Fruit fly (Drosophila melanogaster) whole organism, embryonic: ENCODE results near the gene CG3149.
A peak's percentile ranks its signal among the peaks of the same experiment; 100 is the strongest.

Source experiments
- Abd-B ChIP-seq: fragments of 200-800 bp; sonication (Bioruptor generic); optimal IDR thresholded peaks from 2 replicates; lab custom pipeline; 2018; ENCODE audit warnings: missing biosample characterization, mild to moderate bottlenecking, missing genetic modification characterization, moderate library complexity
- Awh ChIP-seq: fragments of 200-800 bp; sonication (Bioruptor generic); IDR thresholded peaks from 2 replicates; pipeline ENCODE4, ENCODE4 v1.3.6; 2022; ENCODE audit warnings: missing biosample characterization, missing genetic modification characterization
- Bteb2 ChIP-seq: fragments of 200-800 bp; sonication (Bioruptor generic); optimal IDR thresholded peaks from 2 replicates; lab custom pipeline; 2016; ENCODE audit warnings: missing biosample characterization, missing genetic modification characterization
- CG10565 ChIP-seq: fragments of 200-800 bp; sonication (Bioruptor generic); optimal IDR thresholded peaks from 3 replicates; lab custom pipeline; 2016; ENCODE audit warnings: missing biosample characterization, mild to moderate bottlenecking, missing genetic modification characterization
- CG10979 ChIP-seq: fragments of 200-800 bp; sonication (Bioruptor generic); optimal IDR thresholded peaks from 2 replicates; lab custom pipeline; 2018; ENCODE audit warnings: missing biosample characterization, mild to moderate bottlenecking, missing genetic modification characterization, moderate library complexity
- CG11696 ChIP-seq: fragments of 200-800 bp; sonication (Bioruptor generic); IDR thresholded peaks from 2 replicates; pipeline ENCODE4 v1.3.6; 2022; ENCODE audit warnings: missing biosample characterization, missing genetic modification characterization
- CG12744 ChIP-seq: fragments of 200-800 bp; sonication (Bioruptor generic); optimal IDR thresholded peaks from 2 replicates; lab custom pipeline; 2016; ENCODE audit warnings: missing biosample characterization, missing genetic modification characterization
- CG13123 ChIP-seq: fragments of 200-800 bp; sonication (Bioruptor generic); optimal IDR thresholded peaks from 2 replicates; lab custom pipeline; 2016; ENCODE audit warnings: missing biosample characterization, missing genetic modification characterization
- CG14014 ChIP-seq: fragments of 200-800 bp; sonication (Bioruptor generic); IDR thresholded peaks from 2 replicates; pipeline ENCODE4 v1.3.6; 2022; ENCODE audit warnings: missing biosample characterization, missing genetic modification characterization
- CG31441 ChIP-seq: fragments of 200-800 bp; sonication (Bioruptor generic); IDR thresholded peaks from 2 replicates; pipeline ENCODE4 v1.3.6; 2022; ENCODE audit warnings: missing biosample characterization, missing genetic modification characterization
- CG3995 ChIP-seq: fragments of 200-800 bp; sonication (Bioruptor generic); optimal IDR thresholded peaks from 3 replicates; lab custom pipeline; 2016; ENCODE audit warnings: missing biosample characterization, missing genetic modification characterization
- CG42726 ChIP-seq: fragments of 200-800 bp; sonication (Bioruptor generic); IDR thresholded peaks from 2 replicates; pipeline ENCODE4 v1.3.6; 2022; ENCODE audit warnings: missing biosample characterization, missing genetic modification characterization; ENCODE audit not compliant: partially characterized antibody
- CG43689 ChIP-seq: fragments of 200-800 bp; sonication (Bioruptor generic); IDR thresholded peaks from 2 replicates; pipeline ENCODE4 v1.3.6; 2022; ENCODE audit warnings: missing biosample characterization, missing genetic modification characterization
- CG6272 ChIP-seq: fragments of 200-800 bp; sonication (Bioruptor generic); IDR thresholded peaks from 2 replicates; pipeline ENCODE4 v1.3.6; 2022; ENCODE audit warnings: missing biosample characterization, missing genetic modification characterization
- CG7372 ChIP-seq: fragments of 200-800 bp; sonication (Bioruptor generic); IDR thresholded peaks from 2 replicates; pipeline ENCODE4 v1.3.6; 2022; ENCODE audit warnings: missing biosample characterization, missing genetic modification characterization
- CG7963 ChIP-seq: fragments of 200-800 bp; sonication (Bioruptor generic); IDR thresholded peaks from 3 replicates; pipeline ENCODE4 v1.3.6; 2022; ENCODE audit warnings: missing biosample characterization, missing genetic modification characterization; ENCODE audit not compliant: partially characterized antibody
- CG8290 ChIP-seq, 3 experiments: fragments of 200-800 bp; sonication (Bioruptor generic); optimal IDR thresholded peaks; 2 replicates each; lab custom pipeline; 2016 to 2019; ENCODE audit warnings: missing biosample characterization in 3 of 3, missing genetic modification characterization in 3 of 3, mild to moderate bottlenecking in 2 of 3, moderate library complexity in 1 of 3
- CG8924 ChIP-seq: fragments of 200-800 bp; optimal IDR thresholded peaks from 3 replicates; lab custom pipeline; 2019; ENCODE audit warnings: missing biosample characterization, mild to moderate bottlenecking, missing genetic modification characterization, moderate library complexity
- Fer2 ChIP-seq: fragments of 200-800 bp; sonication (Bioruptor generic); optimal IDR thresholded peaks from 2 replicates; lab custom pipeline; 2018; ENCODE audit warnings: missing biosample characterization, mild to moderate bottlenecking, missing genetic modification characterization, moderate library complexity
- HLH4C ChIP-seq: fragments of 200-800 bp; sonication (Bioruptor generic); IDR thresholded peaks from 3 replicates; pipeline ENCODE4 v1.3.6; 2022; ENCODE audit warnings: missing biosample characterization, missing genetic modification characterization; ENCODE audit not compliant: partially characterized antibody
- Opbp ChIP-seq: fragments of 200-800 bp; sonication (Bioruptor generic); IDR thresholded peaks from 3 replicates; pipeline ENCODE4 v1.3.6; 2022; ENCODE audit warnings: missing biosample characterization, missing genetic modification characterization; ENCODE audit not compliant: partially characterized antibody
- Side ChIP-seq: fragments of 200-800 bp; sonication (Bioruptor generic); optimal IDR thresholded peaks from 2 replicates; lab custom pipeline; 2016; ENCODE audit warnings: missing biosample characterization, missing genetic modification characterization
- Sin3A ChIP-seq: fragments of >200 bp; optimal IDR thresholded peaks from 2 replicates; lab custom pipeline; 2018
- Sox102F ChIP-seq: fragments of 200-800 bp; sonication (Bioruptor generic); optimal IDR thresholded peaks from 2 replicates; lab custom pipeline; 2018; ENCODE audit warnings: missing biosample characterization, mild to moderate bottlenecking, missing genetic modification characterization, moderate library complexity
- Sry-δ ChIP-seq: fragments of 200-800 bp; sonication (Bioruptor generic); optimal IDR thresholded peaks from 2 replicates; lab custom pipeline; 2016; ENCODE audit warnings: missing biosample characterization, missing genetic modification characterization
- bcd ChIP-seq: fragments of 200-800 bp; sonication (Bioruptor generic); optimal IDR thresholded peaks from 2 replicates; lab custom pipeline; 2017; ENCODE audit warnings: missing biosample characterization, mild to moderate bottlenecking, missing genetic modification characterization
- chm ChIP-seq: fragments of 200-800 bp; sonication (Bioruptor generic); IDR thresholded peaks from 2 replicates; pipeline ENCODE4 v1.3.6; 2022; ENCODE audit warnings: missing biosample characterization, missing genetic modification characterization
- dati ChIP-seq: fragments of 200-800 bp; sonication (Bioruptor generic); IDR thresholded peaks from 2 replicates; pipeline ENCODE4 v1.3.6; 2022; ENCODE audit warnings: missing biosample characterization, missing genetic modification characterization
- gce ChIP-seq: fragments of 200-800 bp; sonication (Bioruptor generic); IDR thresholded peaks from 3 replicates; pipeline ENCODE4 v1.3.6; 2022; ENCODE audit warnings: missing biosample characterization, missing genetic modification characterization
- hb ChIP-seq: fragments of 200-800 bp; sonication (Bioruptor generic); IDR thresholded peaks from 3 replicates; pipeline ENCODE4 v1.3.6; 2022; ENCODE audit warnings: missing biosample characterization, missing genetic modification characterization; ENCODE audit not compliant: partially characterized antibody
- hbn ChIP-seq: fragments of 200-800 bp; sonication (Bioruptor generic); IDR thresholded peaks from 2 replicates; pipeline ENCODE4 v1.3.6; 2022; ENCODE audit warnings: missing biosample characterization, missing genetic modification characterization; ENCODE audit not compliant: partially characterized antibody
- insv ChIP-seq, 2 experiments: fragments of 200-800 bp; sonication (Bioruptor generic); optimal IDR thresholded peaks; 3 replicates each; lab custom pipeline; 2016 to 2018; ENCODE audit warnings: missing biosample characterization in 2 of 2, missing genetic modification characterization in 2 of 2
- kni ChIP-seq: fragments of 200-800 bp; sonication (Bioruptor generic); optimal IDR thresholded peaks from 3 replicates; lab custom pipeline; 2017; ENCODE audit warnings: mild to moderate bottlenecking, missing biosample characterization, missing genetic modification reagents, missing genetic modification characterization
- knrl ChIP-seq: fragments of 200-800 bp; sonication (Bioruptor generic); IDR thresholded peaks from 3 replicates; pipeline ENCODE4 v1.3.6; 2022; ENCODE audit warnings: missing biosample characterization, missing genetic modification characterization; ENCODE audit not compliant: partially characterized antibody
- lbe ChIP-seq: fragments of 200-800 bp; sonication (Bioruptor generic); optimal IDR thresholded peaks from 2 replicates; lab custom pipeline; 2016; ENCODE audit warnings: missing biosample characterization, mild to moderate bottlenecking, missing genetic modification characterization
- lola ChIP-seq, 3 experiments: fragments of >200 bp in 2 of 3; fragments of 200-800 bp in 1 of 3; sonication (Bioruptor generic) in 1 of 3; optimal IDR thresholded peaks; 2 replicates each; lab custom pipeline; 2017 to 2019; ENCODE audit warnings: missing biosample characterization in 3 of 3, missing genetic modification characterization in 3 of 3, mild to moderate bottlenecking in 1 of 3, moderate library complexity in 1 of 3
- nau ChIP-seq: fragments of 200-800 bp; sonication (Bioruptor generic); optimal IDR thresholded peaks from 3 replicates; lab custom pipeline; 2017; ENCODE audit warnings: missing biosample characterization, mild to moderate bottlenecking, missing genetic modification characterization, missing genetic modification reagents
- nerfin-2 ChIP-seq: fragments of 200-800 bp; sonication (Bioruptor generic); IDR thresholded peaks from 2 replicates; pipeline ENCODE4 v1.3.6; 2022; ENCODE audit warnings: missing biosample characterization, missing genetic modification characterization; ENCODE audit not compliant: partially characterized antibody
- otp ChIP-seq: fragments of 200-800 bp; sonication (Bioruptor generic); IDR thresholded peaks from 3 replicates; pipeline ENCODE4, ENCODE4 v1.3.6; 2022; ENCODE audit warnings: missing biosample characterization, missing genetic modification characterization
- pan ChIP-seq, 4 experiments: fragments of >200 bp in 3 of 4; fragments of 200-800 bp in 1 of 4; sonication (Bioruptor generic) in 1 of 4; optimal IDR thresholded peaks in 3 of 4; IDR thresholded peaks in 1 of 4; 2 replicates each; pipeline versions ENCODE4 v1.3.6 to Lab custom; 2017 to 2022; ENCODE audit warnings: missing biosample characterization in 2 of 4, missing genetic modification characterization in 2 of 4, mixed read lengths in 1 of 4
- ranshi ChIP-seq: fragments of 200-800 bp; sonication (Bioruptor generic); IDR thresholded peaks from 2 replicates; pipeline ENCODE4 v1.3.6; 2022; ENCODE audit warnings: missing biosample characterization, missing genetic modification characterization
- repo ChIP-seq: fragments of 200-800 bp; sonication (Bioruptor generic); optimal IDR thresholded peaks from 2 replicates; lab custom pipeline; 2016; ENCODE audit warnings: missing biosample characterization, missing genetic modification characterization
- rib ChIP-seq: fragments of 200-800 bp; sonication (Bioruptor generic); IDR thresholded peaks from 2 replicates; pipeline ENCODE4 v1.3.6; 2022; ENCODE audit warnings: missing biosample characterization, missing genetic modification characterization
- sc ChIP-seq, 3 experiments: fragments of >200 bp in 2 of 3; fragments of 200-800 bp in 1 of 3; sonication (Bioruptor generic) in 1 of 3; optimal IDR thresholded peaks; 2 replicates in 2 of 3; 3 replicates in 1 of 3; lab custom pipeline; 2017; ENCODE audit warnings: mild to moderate bottlenecking in 1 of 3, missing biosample characterization in 1 of 3, missing genetic modification characterization in 1 of 3, missing genetic modification reagents in 1 of 3
- trem ChIP-seq: fragments of 200-800 bp; optimal IDR thresholded peaks from 3 replicates; lab custom pipeline; 2019; ENCODE audit warnings: missing biosample characterization, mild to moderate bottlenecking, missing genetic modification characterization, moderate library complexity
- unc-4 ChIP-seq: fragments of 200-800 bp; sonication (Bioruptor generic); IDR thresholded peaks from 2 replicates; pipeline ENCODE4 v1.3.6; 2022; ENCODE audit warnings: missing biosample characterization, missing genetic modification characterization; ENCODE audit not compliant: partially characterized antibody
- zen2 ChIP-seq: fragments of 200-800 bp; sonication (Bioruptor generic); IDR thresholded peaks from 3 replicates; pipeline ENCODE4 v1.3.6; 2022; ENCODE audit warnings: missing biosample characterization, missing genetic modification characterization; ENCODE audit not compliant: partially characterized antibody

Gene CG3149

DNA sequence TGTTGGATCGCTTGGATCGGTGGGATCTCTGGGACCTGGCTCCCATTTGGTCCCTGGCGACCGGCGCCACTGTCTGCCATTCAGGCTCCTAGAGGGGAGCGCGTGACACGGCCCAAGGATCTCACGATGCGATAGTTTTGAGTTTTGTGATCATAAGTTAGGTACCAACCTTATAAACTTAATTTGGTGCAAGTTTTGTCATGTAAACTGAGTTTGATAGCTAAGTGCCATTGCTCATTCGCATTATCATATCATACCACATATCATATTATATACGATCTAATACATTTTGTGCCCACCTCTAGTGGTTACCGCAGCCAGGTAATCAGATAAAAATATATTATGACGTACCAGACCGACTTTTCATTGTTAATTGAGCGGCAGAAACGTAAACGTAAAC, 953 bp upstream of the CG3149 start (continued):
- TF ChIP-seq Opbp (GFP tag; lab: Robert Waterston, UW): peak; percentile 56; the same call in 1 of the 3 replicates
- no peak for TF ChIP-seq CG13123 (GFP tag; lab: Kevin White, UChicago)
- TF ChIP-seq sc (optimal IDR thresholded peaks at IDR 0.05; lab: Kevin White, UChicago): no peak
- TF ChIP-seq sc (GFP tag; optimal IDR thresholded peaks at IDR 0.05; lab: Kevin White, UChicago): peak; percentile 57
- TF ChIP-seq HLH4C (GFP tag; lab: Robert Waterston, UW): peak; percentile 58; the same call in 2 of the 3 replicates
- peak; percentile 17 for TF ChIP-seq kni (GFP tag; lab: Kevin White, UChicago)
- no peak for TF ChIP-seq lbe
- TF ChIP-seq hbn: peak; percentile 48
- TF ChIP-seq Fer2 (tag; lab: Kevin White, UChicago): no peak
- TF ChIP-seq Sry-δ (GFP tag; lab: Kevin White, UChicago): peak; percentile 64
- no peak for TF ChIP-seq CG8290 (GFP tag; optimal IDR thresholded peaks at IDR 0.05; lab: Kevin White, UChicago)
- peak in 1 of 2 experiments; percentile 38 for TF ChIP-seq CG8290 (tag; optimal IDR thresholded peaks at IDR 0.05; lab: Kevin White, UChicago)
- TF ChIP-seq Abd-B (GFP tag; lab: Kevin White, UChicago): no peak
- 0 out of 2 replicates have a peak, but pooled peaks have one; percentile 50 for TF ChIP-seq CG42726 (GFP tag; lab: Robert Waterston, UW)
- no peak for TF ChIP-seq nau (GFP tag; lab: Kevin White, UChicago)
- 0 out of 3 replicates have a peak, but pooled peaks have one; percentile 41 for TF ChIP-seq hb
- peak; percentile 9; the same call in 1 of the 2 replicates for TF ChIP-seq ranshi (GFP tag; lab: Robert Waterston, UW)
- TF ChIP-seq Sox102F (GFP tag; lab: Kevin White, UChicago): no peak
- TF ChIP-seq gce (GFP tag; lab: Robert Waterston, UW): 0 out of 3 replicates have a peak, but pooled peaks have one; percentile 5
- TF ChIP-seq CG31441 (GFP tag; lab: Robert Waterston, UW): no peak
- peak; percentile 74 for TF ChIP-seq CG8924 (tag; lab: Kevin White, UChicago)
- no peak for TF ChIP-seq dati (GFP tag; lab: Robert Waterston, UW)
- TF ChIP-seq chm (GFP tag; lab: Robert Waterston, UW): peak; percentile 20; the same call in 1 of the 2 replicates
- no peak for TF ChIP-seq CG43689 (GFP tag; lab: Robert Waterston, UW)
- 0 out of 3 replicates have a peak, but pooled peaks have one; percentile 25 for TF ChIP-seq CG7963 (GFP tag; lab: Robert Waterston, UW)
- no peak for TF ChIP-seq CG7372
- no peak for TF ChIP-seq Awh (GFP tag; lab: Robert Waterston, UW)
- no peak for TF ChIP-seq rib (GFP tag; lab: Robert Waterston, UW)
- TF ChIP-seq Side (GFP tag; lab: Kevin White, UChicago): no peak
- peak; percentile 47; the same call in 1 of the 2 replicates for TF ChIP-seq unc-4
- no peak for TF ChIP-seq CG6272 (GFP tag; lab: Robert Waterston, UW)
- TF ChIP-seq Sin3A (lab: Kevin White, UChicago): no peak
- peak; percentile 34; the same call in 1 of the 2 replicates for TF ChIP-seq nerfin-2 (GFP tag; lab: Robert Waterston, UW)
- peak; percentile 63; the same call in 2 of the 3 replicates for TF ChIP-seq knrl (GFP tag; lab: Robert Waterston, UW)
- TF ChIP-seq zen2 (GFP tag; lab: Robert Waterston, UW): peak; percentile 36; the same call in 1 of the 3 replicates
- TF ChIP-seq Bteb2 (GFP tag; lab: Kevin White, UChicago): no peak
- TF ChIP-seq CG12744 (GFP tag; lab: Kevin White, UChicago): no peak
- peak in 1 of 3 experiments; percentile 61 for TF ChIP-seq lola (GFP tag; optimal IDR thresholded peaks at IDR 0.05; lab: Kevin White, UChicago)
- TF ChIP-seq CG14014 (GFP tag; lab: Robert Waterston, UW): no peak
- no peak for TF ChIP-seq CG11696 (GFP tag; lab: Robert Waterston, UW)
- no peak for TF ChIP-seq pan (optimal IDR thresholded peaks at IDR 0.05; lab: Kevin White, UChicago)
- TF ChIP-seq pan (GFP tag; optimal IDR thresholded peaks at IDR 0.05 in 1 of 2, IDR thresholded peaks at IDR 0.05 in 1 of 2): peak in 1 of 2 experiments; percentile 6
- no peak for TF ChIP-seq repo (GFP tag; lab: Kevin White, UChicago)
- no peak for TF ChIP-seq bcd (GFP tag; lab: Kevin White, UChicago)
- TF ChIP-seq insv (GFP tag; optimal IDR thresholded peaks at IDR 0.05; lab: Kevin White, UChicago): no peak
- peak; percentile 51 for TF ChIP-seq trem (tag; lab: Kevin White, UChicago)
- TF ChIP-seq otp (GFP tag; lab: Robert Waterston, UW): peak; percentile 4; the same call in 1 of the 3 replicates
- no peak for TF ChIP-seq CG3995 (GFP tag; lab: Kevin White, UChicago)
- no peak for TF ChIP-seq CG10565 (GFP tag; lab: Kevin White, UChicago)
- TF ChIP-seq CG10979: no peak
